Fruit fly (Drosophila melanogaster) whole organism, pupa: ENCODE measurements around the gene CG15539.

ENCODE experiments used
- CG12605 ChIP-seq: fragments of 200-800 bp; sonication (Bioruptor generic); IDR thresholded peaks from 2 replicates; pipeline ENCODE4 v1.3.6; 2022; ENCODE audit warnings: missing biosample characterization, missing genetic modification characterization
- CG15710 ChIP-seq: fragments of 200-800 bp; sonication (Bioruptor generic); optimal IDR thresholded peaks from 2 replicates; lab custom pipeline; 2018; ENCODE audit warnings: missing biosample characterization, mild to moderate bottlenecking, missing genetic modification characterization, moderate library complexity
- CG17806 ChIP-seq: fragments of 200-800 bp; sonication (Bioruptor generic); optimal IDR thresholded peaks from 2 replicates; lab custom pipeline; 2018; ENCODE audit warnings: missing biosample characterization, mild to moderate bottlenecking, missing genetic modification characterization, moderate library complexity
- CG32121 ChIP-seq: fragments of 200-800 bp; sonication (Bioruptor generic); IDR thresholded peaks from 2 replicates; pipeline ENCODE4 v1.3.6; 2022; ENCODE audit warnings: missing biosample characterization, missing genetic modification characterization
- CG8159 ChIP-seq: fragments of 200-800 bp; sonication (Bioruptor generic); optimal IDR thresholded peaks from 3 replicates; lab custom pipeline; 2018; ENCODE audit warnings: missing biosample characterization, mild to moderate bottlenecking, missing genetic modification characterization, moderate library complexity
- CG9948 ChIP-seq: fragments of 200-800 bp; sonication (Bioruptor generic); optimal IDR thresholded peaks from 2 replicates; lab custom pipeline; 2018; ENCODE audit warnings: missing biosample characterization, mild to moderate bottlenecking, missing genetic modification characterization, moderate library complexity
- Snoo ChIP-seq: fragments of 200-800 bp; sonication (Bioruptor generic); optimal IDR thresholded peaks from 3 replicates; lab custom pipeline; 2017; ENCODE audit warnings: missing biosample characterization, mild to moderate bottlenecking, missing genetic modification characterization, inconsistent platforms

DNA sequence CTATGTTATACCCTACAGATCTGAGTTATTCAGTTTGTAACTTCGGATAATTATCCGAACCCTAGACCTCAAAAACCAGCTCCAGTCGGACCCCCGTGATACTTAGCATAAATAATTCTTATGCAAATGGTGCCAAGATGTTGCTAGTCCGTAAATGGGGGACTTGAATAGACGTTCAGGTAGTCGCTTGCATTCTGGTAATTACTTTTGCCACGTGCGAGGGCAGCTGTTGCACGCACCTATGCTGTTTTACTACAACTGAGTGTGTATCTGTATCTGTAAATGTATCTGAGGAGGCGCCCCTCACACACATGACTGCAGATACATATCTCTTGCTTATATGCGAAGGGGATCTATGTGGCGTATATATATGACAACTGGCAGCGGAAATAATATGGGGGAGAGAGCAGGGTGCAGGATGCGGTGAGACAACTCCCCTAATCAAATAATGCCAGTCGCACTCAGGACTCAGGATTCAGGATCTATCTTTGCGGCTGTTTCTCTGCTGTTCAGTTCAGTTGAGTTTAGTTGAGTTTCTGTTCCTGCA lies 31.0 kb upstream of the CG15539 start:
- TF ChIP-seq CG17806 (tag; lab: Kevin White, UChicago) (no peak), CG32121 (GFP tag; lab: Robert Waterston, UW) (no peak), CG12605 (GFP tag; lab: Robert Waterston, UW) (no peak), CG15710 (tag; lab: Kevin White, UChicago) (no peak), CG8159 (tag; lab: Kevin White, UChicago) (no peak), Snoo (tag; lab: Kevin White, UChicago) (no peak), CG9948 (tag; lab: Kevin White, UChicago) (no peak)
